Comparison of ENCODE assay signal across 1 fruit fly cellular context in genomic region chr3R:11392805-11393204, dm6.
TF ChIP-seq lines count a peak whose summit lies in the region.

No protein-coding gene starts in this region.

TF ChIP-seq in whole organism, embryonic, 481 proteins besides CTCF, POLR2A, EP300 and RAD21 (continued from another document and continues in another):
- TF ChIP-seq NFAT (GFP tag; IDR thresholded peaks at IDR 0.05; lab: Robert Waterston, UW) (peak; percentile 26; the same call in 1 of the 2 replicates), CG12769 (tag; optimal IDR thresholded peaks at IDR 0.05; lab: Kevin White, UChicago) (no peak), ato (GFP tag; IDR thresholded peaks at IDR 0.05; lab: Robert Waterston, UW; ENCODE audit: partially characterized antibody) (no peak), phol (tag; optimal IDR thresholded peaks at IDR 0.05; lab: Kevin White, UChicago) (peak; percentile 82), GATAe (GFP tag; conservative IDR thresholded peaks at IDR 0.05; lab: Robert Waterston, UW) (no peak), CG9876 (GFP tag; optimal IDR thresholded peaks at IDR 0.05; lab: Kevin White, UChicago) (peak; percentile 69), mirr (GFP tag; optimal IDR thresholded peaks at IDR 0.05; lab: Kevin White, UChicago) (no peak), D (optimal IDR thresholded peaks at IDR 0.05; lab: Kevin White, UChicago) (no peak), D (GFP tag; optimal IDR thresholded peaks at IDR 0.05; lab: Kevin White, UChicago) (peak; percentile 75), CG30403 (GFP tag; optimal IDR thresholded peaks at IDR 0.05; lab: Kevin White, UChicago) (peak; percentile 23), Xbp1 (GFP tag; optimal IDR thresholded peaks at IDR 0.05; lab: Kevin White, UChicago) (peak; percentile 64), CG10321 (GFP tag; IDR thresholded peaks at IDR 0.05; lab: Robert Waterston, UW) (peak; percentile 41; the same call in 1 of the 2 replicates), CG4360 (GFP tag; IDR thresholded peaks at IDR 0.05; lab: Robert Waterston, UW) (peak; percentile 34; the same call in 1 of the 2 replicates), CG14014 (GFP tag; IDR thresholded peaks at IDR 0.05; lab: Robert Waterston, UW) (no peak), fd3F (GFP tag; optimal IDR thresholded peaks at IDR 0.05; lab: Kevin White, UChicago) (no peak), CoRest (tag; optimal IDR thresholded peaks at IDR 0.05; lab: Kevin White, UChicago) (peak; percentile 63), Spps (tag; optimal IDR thresholded peaks at IDR 0.05; lab: Kevin White, UChicago) (peak; percentile 30), sob (GFP tag; IDR thresholded peaks at IDR 0.05; lab: Robert Waterston, UW) (no peak; the same call in 1 of the 2 replicates), Doc3 (GFP tag; IDR thresholded peaks at IDR 0.05; lab: Robert Waterston, UW; ENCODE audit: partially characterized antibody) (no peak), Sry-β (GFP tag; optimal IDR thresholded peaks at IDR 0.05; lab: Kevin White, UChicago) (peak; percentile 33), Ravus (GFP tag; IDR thresholded peaks at IDR 0.05; lab: Robert Waterston, UW) (no peak), run (tag; optimal IDR thresholded peaks at IDR 0.05; lab: Kevin White, UChicago) (no peak), ems (GFP tag; optimal IDR thresholded peaks at IDR 0.05; lab: Kevin White, UChicago) (no peak), gsb-n (tag; optimal IDR thresholded peaks at IDR 0.05; lab: Kevin White, UChicago) (peak; percentile 61), CG9932 (GFP tag; IDR thresholded peaks at IDR 0.05; lab: Robert Waterston, UW) (0 out of 2 replicates have a peak, but pooled peaks have one; percentile 28), CG6175 (GFP tag; IDR thresholded peaks at IDR 0.05; lab: Robert Waterston, UW) (no peak), CG18262 (tag; optimal IDR thresholded peaks at IDR 0.05; lab: Kevin White, UChicago) (no peak), slbo (GFP tag; IDR thresholded peaks at IDR 0.05; lab: Robert Waterston, UW) (peak; percentile 38; the same call in 1 of the 2 replicates), CG13123 (GFP tag; optimal IDR thresholded peaks at IDR 0.05; lab: Kevin White, UChicago) (no peak), cas (GFP tag; IDR thresholded peaks at IDR 0.05; lab: Robert Waterston, UW) (no peak), NK7.1 (GFP tag; optimal IDR thresholded peaks at IDR 0.05; lab: Kevin White, UChicago) (peak; percentile 65), CG30020 (tag; optimal IDR thresholded peaks at IDR 0.05; lab: Kevin White, UChicago) (no peak), gcm (GFP tag; optimal IDR thresholded peaks at IDR 0.05; lab: Kevin White, UChicago) (no peak), tgo (GFP tag; IDR thresholded peaks at IDR 0.05; lab: Robert Waterston, UW) (peak; percentile 37; the same call in 1 of the 3 replicates), CG8290 (GFP tag; optimal IDR thresholded peaks at IDR 0.05; lab: Kevin White, UChicago) (peak; percentile 90), CG8290 (tag; optimal IDR thresholded peaks at IDR 0.05; lab: Kevin White, UChicago) (peak; percentile 83 to 96), CG4730 (GFP tag; IDR thresholded peaks at IDR 0.05; lab: Robert Waterston, UW) (peak; percentile 42; the same call in 1 of the 2 replicates), sima (GFP tag; optimal IDR thresholded peaks at IDR 0.05; lab: Kevin White, UChicago) (no peak), corto (GFP tag; optimal IDR thresholded peaks at IDR 0.05; lab: Kevin White, UChicago) (no peak), chm (GFP tag; IDR thresholded peaks at IDR 0.05; lab: Robert Waterston, UW) (peak; percentile 81; the same call in 1 of the 2 replicates), CG18599 (GFP tag; optimal IDR thresholded peaks at IDR 0.05; lab: Kevin White, UChicago) (no peak), CG9609 (GFP tag; optimal IDR thresholded peaks at IDR 0.05; lab: Kevin White, UChicago) (peak; percentile 24), CG9215 (GFP tag; IDR thresholded peaks at IDR 0.05; lab: Robert Waterston, UW) (no peak), CG7357 (GFP tag; IDR thresholded peaks at IDR 0.05; lab: Robert Waterston, UW) (0 out of 3 replicates have a peak, but pooled peaks have one; percentile 31), Abd-B (GFP tag; optimal IDR thresholded peaks at IDR 0.05; lab: Kevin White, UChicago) (no peak), CG7556 (GFP tag; optimal IDR thresholded peaks at IDR 0.05; lab: Kevin White, UChicago) (no peak), CG6791 (GFP tag; IDR thresholded peaks at IDR 0.05; lab: Robert Waterston, UW; ENCODE audit: partially characterized antibody) (0 out of 3 replicates have a peak, but pooled peaks have one; percentile 19), Hmr (GFP tag; optimal IDR thresholded peaks at IDR 0.05; lab: Kevin White, UChicago) (peak; percentile 51), CG17186 (GFP tag; optimal IDR thresholded peaks at IDR 0.05; lab: Kevin White, UChicago) (peak; percentile 59), CG18619 (GFP tag; optimal IDR thresholded peaks at IDR 0.05; lab: Kevin White, UChicago) (peak; percentile 73), ash1 (GFP tag; optimal IDR thresholded peaks at IDR 0.05; lab: Kevin White, UChicago) (no peak), sens (GFP tag; lab: Kevin White, UChicago) (peak; percentile 89), CG17328 (GFP tag; IDR thresholded peaks at IDR 0.05; lab: Robert Waterston, UW) (peak; percentile 82), wor (GFP tag; IDR thresholded peaks at IDR 0.05; lab: Robert Waterston, UW) (no peak), zfh2 (GFP tag; optimal IDR thresholded peaks at IDR 0.05; lab: Kevin White, UChicago) (no peak), Myb (GFP tag; optimal IDR thresholded peaks at IDR 0.05; lab: Kevin White, UChicago) (peak; percentile 8), CG2202 (tag; optimal IDR thresholded peaks at IDR 0.05; lab: Kevin White, UChicago) (peak; percentile 76), az2 (GFP tag; optimal IDR thresholded peaks at IDR 0.05; lab: Kevin White, UChicago) (peak; percentile 32), CG6272 (GFP tag; IDR thresholded peaks at IDR 0.05; lab: Robert Waterston, UW) (peak; percentile 41; the same call in 1 of the 2 replicates), fd102C (GFP tag; optimal IDR thresholded peaks at IDR 0.05; lab: Kevin White, UChicago) (peak; percentile 91), h (optimal IDR thresholded peaks at IDR 0.05; lab: Kevin White, UChicago) (no peak), CG17802 (tag; optimal IDR thresholded peaks at IDR 0.05; lab: Kevin White, UChicago) (peak; percentile 75), CG12744 (GFP tag; optimal IDR thresholded peaks at IDR 0.05; lab: Kevin White, UChicago) (peak; percentile 73), fu2 (GFP tag; optimal IDR thresholded peaks at IDR 0.05; lab: Kevin White, UChicago) (no peak), Hmx (GFP tag; optimal IDR thresholded peaks at IDR 0.05; lab: Kevin White, UChicago) (no peak), exex (tag; optimal IDR thresholded peaks at IDR 0.05; lab: Kevin White, UChicago) (no peak), CG3726 (GFP tag; IDR thresholded peaks at IDR 0.05; lab: Robert Waterston, UW) (0 out of 3 replicates have a peak, but pooled peaks have one; percentile 38), seq (GFP tag; IDR thresholded peaks at IDR 0.05; lab: Robert Waterston, UW) (no peak), sna (GFP tag; IDR thresholded peaks at IDR 0.05; lab: Robert Waterston, UW; ENCODE audit: partially characterized antibody) (no peak), onecut (GFP tag; IDR thresholded peaks at IDR 0.05; lab: Robert Waterston, UW) (peak; percentile 86), pan (optimal IDR thresholded peaks at IDR 0.05; lab: Kevin White, UChicago) (no peak), pan (GFP tag; optimal IDR thresholded peaks at IDR 0.05 in 1 of 2, IDR thresholded peaks at IDR 0.05 in 1 of 2) (no peak), ci (GFP tag; IDR thresholded peaks at IDR 0.05; lab: Robert Waterston, UW) (peak; percentile 92), shn (GFP tag; optimal IDR thresholded peaks at IDR 0.05; lab: Kevin White, UChicago) (peak; percentile 50), dimm (GFP tag; IDR thresholded peaks at IDR 0.05; lab: Robert Waterston, UW) (peak; percentile 40; the same call in 1 of the 2 replicates), knrl (GFP tag; IDR thresholded peaks at IDR 0.05; lab: Robert Waterston, UW; ENCODE audit: partially characterized antibody) (no peak), tx (GFP tag; optimal IDR thresholded peaks at IDR 0.05; lab: Kevin White, UChicago) (peak; percentile 2), Sin3A (optimal IDR thresholded peaks at IDR 0.05; lab: Kevin White, UChicago) (no peak), CG4424 (GFP tag; optimal IDR thresholded peaks at IDR 0.05; lab: Kevin White, UChicago) (peak; percentile 77), Sox102F (GFP tag; optimal IDR thresholded peaks at IDR 0.05; lab: Kevin White, UChicago) (no peak), Lhr (GFP tag; optimal IDR thresholded peaks at IDR 0.05; lab: Kevin White, UChicago) (peak; percentile 62), CG34224 (GFP tag; IDR thresholded peaks at IDR 0.05; lab: Robert Waterston, UW; ENCODE audit: partially characterized antibody) (no peak), schlank (tag; optimal IDR thresholded peaks at IDR 0.05; lab: Kevin White, UChicago) (peak; percentile 47), sd (tag; optimal IDR thresholded peaks at IDR 0.05; lab: Kevin White, UChicago) (no peak), CG11093 (GFP tag; IDR thresholded peaks at IDR 0.05; lab: Robert Waterston, UW) (no peak), aop (GFP tag; IDR thresholded peaks at IDR 0.05; lab: Robert Waterston, UW) (peak; percentile 28; the same call in 1 of the 2 replicates), br (optimal IDR thresholded peaks at IDR 0.05; lab: Kevin White, UChicago) (no peak), cato (GFP tag; optimal IDR thresholded peaks at IDR 0.05; lab: Kevin White, UChicago; ENCODE audit: borderline replicate concordance) (no peak), sr (GFP tag; IDR thresholded peaks at IDR 0.05; lab: Robert Waterston, UW) (no peak; the same call in 2 of the 3 replicates), ro (GFP tag; IDR thresholded peaks at IDR 0.05; lab: Robert Waterston, UW) (0 out of 2 replicates have a peak, but pooled peaks have one; percentile 37), Aef1 (GFP tag; IDR thresholded peaks at IDR 0.05; lab: Robert Waterston, UW) (0 out of 3 replicates have a peak, but pooled peaks have one; percentile 33), Pdp1 (GFP tag; optimal IDR thresholded peaks at IDR 0.05; lab: Kevin White, UChicago) (peak in 1 of 2 experiments; percentile 50), CG14710 (tag; optimal IDR thresholded peaks at IDR 0.05; lab: Kevin White, UChicago) (peak; percentile 65), CG16813 (GFP tag; IDR thresholded peaks at IDR 0.05; lab: Robert Waterston, UW; ENCODE audit: partially characterized antibody) (no peak), lilli (GFP tag; optimal IDR thresholded peaks at IDR 0.05; lab: Kevin White, UChicago) (no peak), Xrp1 (GFP tag; IDR thresholded peaks at IDR 0.05; lab: Robert Waterston, UW) (peak; percentile 53; the same call in 1 of the 2 replicates), Bdp1 (GFP tag; optimal IDR thresholded peaks at IDR 0.05; lab: Kevin White, UChicago) (peak; percentile 37), CG5953 (GFP tag; IDR thresholded peaks at IDR 0.05; lab: Robert Waterston, UW) (peak; percentile 40; the same call in 1 of the 2 replicates), CG5245 (GFP tag; optimal IDR thresholded peaks at IDR 0.05; lab: Kevin White, UChicago) (peak; percentile 47), nerfin-1 (tag; optimal IDR thresholded peaks at IDR 0.05; lab: Kevin White, UChicago) (no peak), nmo (GFP tag; optimal IDR thresholded peaks at IDR 0.05; lab: Kevin White, UChicago) (peak; percentile 63), Mad (GFP tag; optimal IDR thresholded peaks at IDR 0.05; lab: Kevin White, UChicago) (peak; percentile 24), CG2712 (tag; optimal IDR thresholded peaks at IDR 0.05; lab: Kevin White, UChicago) (no peak), Stat92E (GFP tag; optimal IDR thresholded peaks at IDR 0.05; lab: Kevin White, UChicago) (no peak), Oaz (GFP tag; IDR thresholded peaks at IDR 0.05; lab: Robert Waterston, UW) (no peak), Dfd (GFP tag; optimal IDR thresholded peaks at IDR 0.05; lab: Kevin White, UChicago) (peak in 1 of 2 experiments; percentile 32), cg (GFP tag; optimal IDR thresholded peaks at IDR 0.05; lab: Kevin White, UChicago) (no peak), wek (GFP tag; optimal IDR thresholded peaks at IDR 0.05; lab: Kevin White, UChicago) (peak; percentile 84), hb (GFP tag; IDR thresholded peaks at IDR 0.05; lab: Robert Waterston, UW; ENCODE audit: partially characterized antibody) (no peak), D19B (GFP tag; optimal IDR thresholded peaks at IDR 0.05; lab: Kevin White, UChicago) (no peak), CG11504 (tag; optimal IDR thresholded peaks at IDR 0.05; lab: Kevin White, UChicago) (no peak), Dbx (GFP tag; IDR thresholded peaks at IDR 0.05; lab: Robert Waterston, UW) (no peak), NC2α (GFP tag; optimal IDR thresholded peaks at IDR 0.05; lab: Kevin White, UChicago) (peak; percentile 49), CG3847 (GFP tag; IDR thresholded peaks at IDR 0.05; lab: Robert Waterston, UW) (no peak), pnt (GFP tag; optimal IDR thresholded peaks at IDR 0.05; lab: Kevin White, UChicago) (no peak), tna (GFP tag; IDR thresholded peaks at IDR 0.05; lab: Robert Waterston, UW; ENCODE audit: partially characterized antibody) (no peak), tll (GFP tag; optimal IDR thresholded peaks at IDR 0.05; lab: Kevin White, UChicago) (peak in 1 of 2 experiments; percentile 41), cad (GFP tag; optimal IDR thresholded peaks at IDR 0.05; lab: Kevin White, UChicago) (no peak), chif (GFP tag; optimal IDR thresholded peaks at IDR 0.05; lab: Kevin White, UChicago) (peak; percentile 33 to 75), caup (GFP tag; optimal IDR thresholded peaks at IDR 0.05; lab: Kevin White, UChicago; ENCODE audit: severe bottlenecking) (peak; percentile 82), Chrac-16 (GFP tag; optimal IDR thresholded peaks at IDR 0.05; lab: Kevin White, UChicago) (peak; percentile 41), cwo (GFP tag; optimal IDR thresholded peaks at IDR 0.05; lab: Kevin White, UChicago) (no peak), CG4854 (GFP tag; optimal IDR thresholded peaks at IDR 0.05; lab: Kevin White, UChicago) (no peak), Asciz (GFP tag; optimal IDR thresholded peaks at IDR 0.05; lab: Kevin White, UChicago) (peak; percentile 65), CG1233 (GFP tag; optimal IDR thresholded peaks at IDR 0.05; lab: Kevin White, UChicago) (peak; percentile 88), CG10147 (GFP tag; optimal IDR thresholded peaks at IDR 0.05; lab: Kevin White, UChicago) (no peak), CG4404 (GFP tag; IDR thresholded peaks at IDR 0.05; lab: Robert Waterston, UW) (peak; percentile 63), CG16863 (GFP tag; optimal IDR thresholded peaks at IDR 0.05; lab: Kevin White, UChicago) (peak; percentile 17), Neu2 (GFP tag; optimal IDR thresholded peaks at IDR 0.05; lab: Kevin White, UChicago; ENCODE audit: borderline replicate concordance) (peak; percentile 61)
